Worm (Caenorhabditis elegans) whole organism, L2 larva: ENCODE data around the gene F01D5.7.

Experiments used
- F13H6.1 ChIP-seq: sonication (generic microtip); optimal IDR thresholded peaks from 2 replicates; lab custom pipeline; 2016; ENCODE audit warnings: missing genetic modification characterization, missing compliant biosample characterization
- aly-2 ChIP-seq: fragments of 150-350 bp; optimal IDR thresholded peaks from 2 replicates; lab custom pipeline; 2014; ENCODE audit warnings: missing biosample characterization, missing genetic modification characterization
- ama-1 ChIP-seq: fragments of 150-350 bp; optimal IDR thresholded peaks from 2 replicates; lab custom pipeline; 2018; ENCODE audit warnings: inconsistent platforms
- ceh-82 ChIP-seq: fragments of 150-350 bp; optimal IDR thresholded peaks from 2 replicates; lab custom pipeline; 2014; ENCODE audit warnings: missing biosample characterization, missing genetic modification characterization
- elt-1 ChIP-seq: fragments of 150-350 bp; optimal IDR thresholded peaks from 2 replicates; lab custom pipeline; 2014; ENCODE audit warnings: missing biosample characterization, missing genetic modification characterization
- fos-1 ChIP-seq: fragments of 150-350 bp; optimal IDR thresholded peaks from 2 replicates; lab custom pipeline; 2014; ENCODE audit warnings: missing biosample characterization, missing genetic modification characterization
- lin-11 ChIP-seq: fragments of 150-350 bp; sonication (generic microtip); optimal IDR thresholded peaks from 2 replicates; lab custom pipeline; 2014; ENCODE audit warnings: missing biosample characterization, missing genetic modification characterization, inconsistent platforms, mixed read lengths
- mdl-1 ChIP-seq, 2 experiments: fragments of 150-350 bp in 1 of 2; sonication (generic microtip) in 1 of 2; optimal IDR thresholded peaks; 2 replicates each; lab custom pipeline; 2017; ENCODE audit warnings: missing biosample characterization in 2 of 2, missing genetic modification characterization in 2 of 2
- nhr-11 ChIP-seq: fragments of 150-350 bp; optimal IDR thresholded peaks from 2 replicates; lab custom pipeline; 2014; ENCODE audit warnings: missing biosample characterization, missing genetic modification characterization
- nhr-21 ChIP-seq: fragments of 150-350 bp; optimal IDR thresholded peaks from 2 replicates; lab custom pipeline; 2014; ENCODE audit warnings: missing biosample characterization, missing genetic modification characterization
- skn-1 ChIP-seq: sonication (generic microtip); optimal IDR thresholded peaks from 2 replicates; lab custom pipeline; 2017; ENCODE audit warnings: missing biosample characterization, missing genetic modification characterization
- snpc-4 ChIP-seq: fragments of 150-350 bp; optimal IDR thresholded peaks from 2 replicates; lab custom pipeline; 2014; ENCODE audit warnings: missing biosample characterization, missing genetic modification characterization
- unc-62 ChIP-seq: fragments of 150-350 bp; optimal IDR thresholded peaks from 2 replicates; lab custom pipeline; 2014; ENCODE audit warnings: missing biosample characterization, missing genetic modification reagents, missing genetic modification characterization

ce11 chrII:13982247-13982646 lies 26.2 kb upstream of the F01D5.7 start:
- TF ChIP-seq mdl-1 (tag; optimal IDR thresholded peaks at IDR 0.05; lab: Kevin White, UChicago) (no peak), aly-2 (tag; lab: Kevin White, UChicago) (no peak), nhr-11 (tag; lab: Kevin White, UChicago) (no peak), ama-1 (lab: Kevin White, UChicago) (no peak), nhr-21 (no peak), fos-1 (tag; lab: Kevin White, UChicago) (no peak), F13H6.1 (no peak), elt-1 (tag; lab: Kevin White, UChicago) (no peak), ceh-82 (tag; lab: Kevin White, UChicago) (no peak), lin-11 (tag; lab: Kevin White, UChicago) (no peak), skn-1 (no peak), unc-62 (GFP tag; lab: Kevin White, UChicago) (no peak), snpc-4 (tag; lab: Kevin White, UChicago) (no peak)
